Worm (Caenorhabditis elegans): ENCODE data around the gene shw-3.

ce11 chrV:13009271-13009670 is 22.3 kb upstream of the shw-3 start:
- no peak for TF ChIP-seq nhr-25 (tag; optimal IDR thresholded peaks at IDR 0.05; ENCODE audit: borderline replicate concordance, insufficient read depth)
- no peak for TF ChIP-seq mxl-3 (GFP tag; optimal IDR thresholded peaks at IDR 0.05)
- no peak for TF ChIP-seq ceh-32 (tag; optimal IDR thresholded peaks at IDR 0.05; ENCODE audit: poor library complexity)
- TF ChIP-seq ama-1 (optimal IDR thresholded peaks at IDR 0.05): no peak
- no peak for TF ChIP-seq Y5F2A.4 (GFP tag; optimal IDR thresholded peaks at IDR 0.05)
- TF ChIP-seq jun-1 (tag; optimal IDR thresholded peaks at IDR 0.05): no peak
- TF ChIP-seq zip-11 (GFP tag; IDR thresholded peaks at IDR 0.05): no peak
- TF ChIP-seq unc-62 (GFP tag; optimal IDR thresholded peaks at IDR 0.05 in 1 of 2): no peak
- TF ChIP-seq unc-62 (tag; optimal IDR thresholded peaks at IDR 0.05): no peak
- no peak for TF ChIP-seq egl-27 (tag; optimal IDR thresholded peaks at IDR 0.05)
- TF ChIP-seq madf-5 (GFP tag; IDR thresholded peaks at IDR 0.05): no peak
- no peak for TF ChIP-seq daf-8 (GFP tag; IDR thresholded peaks at IDR 0.05)
